Worm (Caenorhabditis elegans) whole organism, mixed stage, embryonic: ENCODE data around the gene fbxb-95.

ENCODE experiments used
- M03D4.4 ChIP-seq: sonication (generic microtip); optimal IDR thresholded peaks from 2 replicates; lab custom pipeline; 2017; ENCODE audit warnings: mild to moderate bottlenecking, missing genetic modification characterization, missing compliant biosample characterization
- bed-3 ChIP-seq: fragments of 200-800 bp; sonication (Bioruptor generic); optimal IDR thresholded peaks from 3 replicates; lab custom pipeline; 2018; ENCODE audit warnings: mild to moderate bottlenecking, missing genetic modification characterization, moderate library complexity, missing compliant biosample characterization
- blmp-1 ChIP-seq: fragments of 150-350 bp; optimal IDR thresholded peaks from 2 replicates; lab custom pipeline; 2014; ENCODE audit warnings: missing biosample characterization, missing genetic modification characterization
- ceh-39 ChIP-seq: fragments of 150-350 bp; optimal IDR thresholded peaks from 2 replicates; lab custom pipeline; 2014; ENCODE audit warnings: missing biosample characterization, missing genetic modification characterization
- ceh-43 ChIP-seq: fragments of 200-800 bp; sonication (Bioruptor generic); optimal IDR thresholded peaks from 2 replicates; lab custom pipeline; 2018; ENCODE audit warnings: mild to moderate bottlenecking, missing genetic modification characterization, moderate library complexity, missing compliant biosample characterization
- ceh-83 ChIP-seq: fragments of 200-800 bp; sonication (Bioruptor generic); optimal IDR thresholded peaks from 2 replicates; lab custom pipeline; 2018; ENCODE audit warnings: mild to moderate bottlenecking, missing genetic modification characterization, missing compliant biosample characterization
- ces-1 ChIP-seq: fragments of 150-350 bp; optimal IDR thresholded peaks from 2 replicates; lab custom pipeline; 2014; ENCODE audit warnings: missing biosample characterization, missing genetic modification reagents, missing genetic modification characterization
- cnd-1 ChIP-seq: fragments of 200-800 bp; sonication (Bioruptor generic); optimal IDR thresholded peaks from 2 replicates; lab custom pipeline; 2018; ENCODE audit warnings: mild to moderate bottlenecking, missing genetic modification characterization, missing compliant biosample characterization
- drap-1 ChIP-seq: fragments of 200-800 bp; sonication (Bioruptor generic); optimal IDR thresholded peaks from 3 replicates; lab custom pipeline; 2018; ENCODE audit warnings: mild to moderate bottlenecking, missing genetic modification characterization, missing compliant biosample characterization
- elt-1 ChIP-seq: sonication (generic microtip); optimal IDR thresholded peaks from 2 replicates; lab custom pipeline; 2017; ENCODE audit warnings: missing genetic modification characterization, mild to moderate bottlenecking, missing compliant biosample characterization, antibody characterized with exemption, moderate library complexity, borderline replicate concordance; ENCODE audit not compliant: insufficient read depth
- elt-3 ChIP-seq: fragments of 150-350 bp; optimal IDR thresholded peaks from 2 replicates; lab custom pipeline; 2014; ENCODE audit warnings: missing biosample characterization, missing genetic modification characterization
- flh-1 ChIP-seq: fragments of 200-800 bp; sonication (Bioruptor generic); optimal IDR thresholded peaks from 2 replicates; lab custom pipeline; 2018; ENCODE audit warnings: mild to moderate bottlenecking, missing genetic modification characterization, moderate library complexity, missing compliant biosample characterization
- ham-2 ChIP-seq: fragments of 200-800 bp; sonication (Bioruptor generic); optimal IDR thresholded peaks from 2 replicates; lab custom pipeline; 2018; ENCODE audit warnings: mild to moderate bottlenecking, missing genetic modification characterization, missing compliant biosample characterization
- hlh-1 ChIP-seq: fragments of 150-350 bp; optimal IDR thresholded peaks from 2 replicates; lab custom pipeline; 2014; ENCODE audit warnings: missing biosample characterization, missing genetic modification reagents, missing genetic modification characterization
- lin-13 ChIP-seq: fragments of 150-350 bp; optimal IDR thresholded peaks from 2 replicates; lab custom pipeline; 2014; ENCODE audit warnings: missing biosample characterization, missing genetic modification characterization
- lin-32 ChIP-seq: fragments of 200-800 bp; sonication (Bioruptor generic); optimal IDR thresholded peaks from 2 replicates; lab custom pipeline; 2018; ENCODE audit warnings: mild to moderate bottlenecking, missing genetic modification characterization, missing compliant biosample characterization
- lsy-2 ChIP-seq: fragments of 150-350 bp; optimal IDR thresholded peaks from 2 replicates; lab custom pipeline; 2014; ENCODE audit warnings: missing biosample characterization, missing genetic modification characterization
- mab-5 ChIP-seq: fragments of 150-350 bp; optimal IDR thresholded peaks from 2 replicates; lab custom pipeline; 2014; ENCODE audit warnings: missing biosample characterization, missing genetic modification characterization
- mls-2 ChIP-seq: sonication (generic microtip); optimal IDR thresholded peaks from 2 replicates; lab custom pipeline; 2016; ENCODE audit warnings: mild to moderate bottlenecking, missing genetic modification characterization, moderate library complexity, missing compliant biosample characterization
- nhr-12 ChIP-seq: fragments of 150-350 bp; optimal IDR thresholded peaks from 2 replicates; lab custom pipeline; 2014; ENCODE audit warnings: missing biosample characterization, missing genetic modification characterization
- nhr-2 ChIP-seq: fragments of 150-350 bp; optimal IDR thresholded peaks from 2 replicates; lab custom pipeline; 2014; ENCODE audit warnings: missing biosample characterization, missing genetic modification characterization
- nhr-237 ChIP-seq: fragments of 150-350 bp; optimal IDR thresholded peaks from 2 replicates; lab custom pipeline; 2014; ENCODE audit warnings: missing biosample characterization, missing genetic modification characterization
- nhr-28 ChIP-seq: fragments of 150-350 bp; optimal IDR thresholded peaks from 2 replicates; lab custom pipeline; 2014; ENCODE audit warnings: missing biosample characterization, missing genetic modification characterization
- nhr-76 ChIP-seq: sonication (generic microtip); optimal IDR thresholded peaks from 2 replicates; lab custom pipeline; 2017; ENCODE audit warnings: missing biosample characterization, missing genetic modification characterization
- pha-4 ChIP-seq: fragments of 150-350 bp; optimal IDR thresholded peaks from 2 replicates; lab custom pipeline; 2018; ENCODE audit warnings: missing biosample characterization, missing genetic modification reagents, missing genetic modification characterization
- sem-2 ChIP-seq: fragments of 200-800 bp; sonication (Bioruptor generic); optimal IDR thresholded peaks from 2 replicates; lab custom pipeline; 2018; ENCODE audit warnings: mild to moderate bottlenecking, missing genetic modification characterization, missing compliant biosample characterization
- snpc-4 ChIP-seq: fragments of 150-350 bp; optimal IDR thresholded peaks from 2 replicates; lab custom pipeline; 2014; ENCODE audit warnings: missing biosample characterization, missing genetic modification characterization
- sptf-1 ChIP-seq: sonication (generic microtip); optimal IDR thresholded peaks from 2 replicates; lab custom pipeline; 2017; ENCODE audit warnings: mild to moderate bottlenecking, missing genetic modification characterization, moderate library complexity, missing compliant biosample characterization
- tbx-8 ChIP-seq: fragments of 200-800 bp; sonication (Bioruptor generic); optimal IDR thresholded peaks from 2 replicates; lab custom pipeline; 2018; ENCODE audit warnings: mild to moderate bottlenecking, missing genetic modification characterization, moderate library complexity, missing compliant biosample characterization
- unc-120 ChIP-seq: sonication (generic microtip); optimal IDR thresholded peaks from 2 replicates; lab custom pipeline; 2017; ENCODE audit warnings: missing genetic modification characterization, missing compliant biosample characterization; ENCODE audit not compliant: poor library complexity, severe bottlenecking
- unc-62 ChIP-seq: fragments of 150-350 bp; optimal IDR thresholded peaks from 2 replicates; lab custom pipeline; 2014; ENCODE audit warnings: missing biosample characterization, missing genetic modification reagents, missing genetic modification characterization
- zip-8 ChIP-seq: fragments of 150-350 bp; optimal IDR thresholded peaks from 2 replicates; lab custom pipeline; 2014; ENCODE audit warnings: missing biosample characterization, missing genetic modification characterization
- ztf-11 ChIP-seq: fragments of 150-350 bp; optimal IDR thresholded peaks from 2 replicates; lab custom pipeline; 2014; ENCODE audit warnings: missing biosample characterization, missing genetic modification characterization

fbxb-95 gene

ce11 chrII:1844552-1844951, 9.6 kb upstream of the fbxb-95 start:
- TF ChIP-seq nhr-76, result no peak
- no peak for TF ChIP-seq elt-3 (tag; lab: Kevin White, UChicago)
- TF ChIP-seq unc-120 (tag; lab: Kevin White, UChicago), result no peak
- TF ChIP-seq elt-1 (tag; lab: Kevin White, UChicago), result no peak
- TF ChIP-seq ceh-39 (tag; lab: Kevin White, UChicago), result no peak
- no peak for TF ChIP-seq lin-32 (GFP tag; lab: Kevin White, UChicago)
- no peak for TF ChIP-seq bed-3 (GFP tag; lab: Kevin White, UChicago)
- TF ChIP-seq ceh-83, result no peak

ce11 chrII:1848109-1848508, 6.1 kb upstream of the fbxb-95 start, which contains the start of gene fbxb-97:
fbxb-97 (minus strand) TSS chrII:1848161.
- TF ChIP-seq unc-120 (tag; lab: Kevin White, UChicago) (peak; percentile 51), lin-13 (tag; lab: Kevin White, UChicago) (no peak)

ce11 chrII:1850299-1850698, 3.9 kb upstream of the fbxb-95 start, which contains the start of gene fbxb-96:
fbxb-96 (minus strand) TSS chrII:1850399.
- TF ChIP-seq tbx-8 (no peak), flh-1 (GFP tag; lab: Kevin White, UChicago) (no peak), ham-2 (GFP tag; lab: Kevin White, UChicago) (no peak), drap-1 (GFP tag; lab: Kevin White, UChicago) (no peak), ceh-83 (no peak), mab-5 (no peak), M03D4.4 (tag; lab: Kevin White, UChicago) (no peak), unc-120 (tag; lab: Kevin White, UChicago) (no peak), lin-13 (tag; lab: Kevin White, UChicago) (no peak), nhr-237 (tag; lab: Kevin White, UChicago) (no peak), unc-62 (GFP tag; lab: Kevin White, UChicago) (no peak)

ce11 chrII:1850840-1851294, 3.3 kb upstream of the fbxb-95 start, which contains the start of gene C52E2.3:
C52E2.3 (plus strand) TSS chrII:1851244.
- TF ChIP-seq elt-3 (tag; lab: Kevin White, UChicago) (peak; percentile 85), elt-1 (tag; lab: Kevin White, UChicago) (peak; percentile 62), ceh-39 (tag; lab: Kevin White, UChicago) (no peak)

- TF ChIP-seq tbx-8, result no peak
- no peak for TF ChIP-seq nhr-28
- no peak for TF ChIP-seq sem-2
- TF ChIP-seq snpc-4 (tag; lab: Kevin White, UChicago), result no peak
- no peak for TF ChIP-seq flh-1 (GFP tag; lab: Kevin White, UChicago)
- no peak for TF ChIP-seq nhr-12 (tag; lab: Kevin White, UChicago)
- no peak for TF ChIP-seq unc-120 (tag; lab: Kevin White, UChicago)
- no peak for TF ChIP-seq pha-4 (tag; lab: Kevin White, UChicago)
- no peak for TF ChIP-seq ceh-43 (GFP tag; lab: Kevin White, UChicago)
- TF ChIP-seq elt-3 (tag; lab: Kevin White, UChicago), result no peak
- TF ChIP-seq lin-32 (GFP tag; lab: Kevin White, UChicago), result no peak
- TF ChIP-seq ces-1 (GFP tag; lab: Kevin White, UChicago), result no peak
- TF ChIP-seq blmp-1, result no peak
- no peak for TF ChIP-seq ceh-83
- no peak for TF ChIP-seq hlh-1 (tag; lab: Kevin White, UChicago)
- no peak for TF ChIP-seq mab-5
- TF ChIP-seq nhr-2 (tag; lab: Kevin White, UChicago), result no peak
- TF ChIP-seq sptf-1 (tag; lab: Kevin White, UChicago), result no peak
- no peak for TF ChIP-seq M03D4.4 (tag; lab: Kevin White, UChicago)
Observed at ce11 chrII:1851716-1852115, 2.5 kb upstream of the fbxb-95 start.

- no peak for TF ChIP-seq drap-1 (GFP tag; lab: Kevin White, UChicago)
- no peak for TF ChIP-seq nhr-28
- no peak for TF ChIP-seq snpc-4 (tag; lab: Kevin White, UChicago)
- TF ChIP-seq nhr-2 (tag; lab: Kevin White, UChicago), result no peak
- TF ChIP-seq unc-120 (tag; lab: Kevin White, UChicago), result no peak
- no peak for TF ChIP-seq ztf-11 (tag; lab: Kevin White, UChicago)
- no peak for TF ChIP-seq mab-5
- no peak for TF ChIP-seq zip-8 (tag; lab: Kevin White, UChicago)
- no peak for TF ChIP-seq ces-1 (GFP tag; lab: Kevin White, UChicago)
- no peak for TF ChIP-seq bed-3 (GFP tag; lab: Kevin White, UChicago)
- no peak for TF ChIP-seq lsy-2 (tag; lab: Kevin White, UChicago)
- TF ChIP-seq ceh-39 (tag; lab: Kevin White, UChicago), result no peak
- TF ChIP-seq pha-4 (tag; lab: Kevin White, UChicago), result no peak
- no peak for TF ChIP-seq lin-32 (GFP tag; lab: Kevin White, UChicago)
- TF ChIP-seq elt-1 (tag; lab: Kevin White, UChicago), result no peak
- TF ChIP-seq tbx-8, result no peak
- no peak for TF ChIP-seq cnd-1 (tag; lab: Kevin White, UChicago)
- no peak for TF ChIP-seq hlh-1 (tag; lab: Kevin White, UChicago)
- no peak for TF ChIP-seq mls-2 (tag; lab: Kevin White, UChicago)
Observed at ce11 chrII:1852503-1852902, 1.7 kb upstream of the fbxb-95 start, which contains the start of gene C52E2.2. C52E2.2 (plus strand) TSS chrII:1852803.
